Worm (Caenorhabditis elegans): Measurements from ENCODE around the gene tag-321.

- TF ChIP-seq lin-39 (tag; optimal IDR thresholded peaks at IDR 0.05) (no peak), R02D3.7 (tag; optimal IDR thresholded peaks at IDR 0.05) (no peak), nhr-77 (tag; optimal IDR thresholded peaks at IDR 0.05) (peak; percentile 43), dve-1 (tag; optimal IDR thresholded peaks at IDR 0.05; ENCODE audit: insufficient read depth) (peak; percentile 50), nhr-76 (tag; optimal IDR thresholded peaks at IDR 0.05) (no peak), snpc-4 (tag; optimal IDR thresholded peaks at IDR 0.05) (no peak)
These were observed 8.3 kb upstream of the tag-321 start, which contains the start of gene C33H5.13 for ce11 chrIV:7791821-7792446.
